Fruit fly (Drosophila melanogaster) whole organism, embryonic: ENCODE results near the gene Rpn10.

ENCODE experiments used
- CG10462 ChIP-seq: fragments of 200-800 bp; sonication (Bioruptor generic); optimal IDR thresholded peaks from 2 replicates; lab custom pipeline; 2016; ENCODE audit warnings: missing biosample characterization, missing genetic modification characterization
- CG10979 ChIP-seq: fragments of 200-800 bp; sonication (Bioruptor generic); optimal IDR thresholded peaks from 2 replicates; lab custom pipeline; 2018; ENCODE audit warnings: missing biosample characterization, mild to moderate bottlenecking, missing genetic modification characterization, moderate library complexity
- CG11456 ChIP-seq: fragments of 200-800 bp; sonication (Bioruptor generic); IDR thresholded peaks from 3 replicates; pipeline ENCODE4 v1.3.6; 2022; ENCODE audit warnings: missing biosample characterization, missing genetic modification characterization
- CG12391 ChIP-seq: fragments of 200-800 bp; sonication (Bioruptor generic); optimal IDR thresholded peaks from 3 replicates; lab custom pipeline; 2018; ENCODE audit warnings: missing biosample characterization, mild to moderate bottlenecking, missing genetic modification characterization, moderate library complexity
- CG12744 ChIP-seq: fragments of 200-800 bp; sonication (Bioruptor generic); optimal IDR thresholded peaks from 2 replicates; lab custom pipeline; 2016; ENCODE audit warnings: missing biosample characterization, missing genetic modification characterization
- CG14710 ChIP-seq: fragments of 200-800 bp; sonication (Bioruptor generic); optimal IDR thresholded peaks from 3 replicates; lab custom pipeline; 2019; ENCODE audit warnings: missing biosample characterization, mild to moderate bottlenecking, missing genetic modification characterization, moderate library complexity
- CG1603 ChIP-seq: fragments of 200-800 bp; sonication (Bioruptor generic); optimal IDR thresholded peaks from 2 replicates; lab custom pipeline; 2019; ENCODE audit warnings: missing biosample characterization, mild to moderate bottlenecking, missing genetic modification characterization, moderate library complexity
- CG17328 ChIP-seq: fragments of 200-800 bp; sonication (Bioruptor generic); IDR thresholded peaks from 2 replicates; pipeline ENCODE4 v1.3.6; 2022; ENCODE audit warnings: missing biosample characterization, missing genetic modification characterization
- CG17612 ChIP-seq: fragments of 200-800 bp; sonication (Bioruptor generic); IDR thresholded peaks from 2 replicates; pipeline ENCODE4 v1.3.6; 2022; ENCODE audit warnings: missing biosample characterization, missing genetic modification characterization
- CG18011 ChIP-seq: fragments of 200-800 bp; sonication (Bioruptor generic); optimal IDR thresholded peaks from 2 replicates; lab custom pipeline; 2017; ENCODE audit warnings: missing biosample characterization, missing genetic modification characterization, mild to moderate bottlenecking, moderate library complexity, missing genotype
- CG18476 ChIP-seq: fragments of 200-800 bp; sonication (Bioruptor generic); optimal IDR thresholded peaks from 2 replicates; lab custom pipeline; 2016; ENCODE audit warnings: missing biosample characterization, mild to moderate bottlenecking, missing genetic modification characterization
- CG2202 ChIP-seq: fragments of 200-800 bp; sonication (Bioruptor generic); optimal IDR thresholded peaks from 2 replicates; lab custom pipeline; 2018; ENCODE audit warnings: missing biosample characterization, mild to moderate bottlenecking, missing genetic modification characterization
- CG30403 ChIP-seq: fragments of 200-800 bp; sonication (Bioruptor generic); optimal IDR thresholded peaks from 3 replicates; lab custom pipeline; 2016; ENCODE audit warnings: missing biosample characterization, missing genetic modification characterization
- CG4617 ChIP-seq: fragments of 200-800 bp; sonication (Bioruptor generic); optimal IDR thresholded peaks from 3 replicates; lab custom pipeline; 2016; ENCODE audit warnings: missing biosample characterization, missing genetic modification characterization, borderline replicate concordance
- CG6254 ChIP-seq: fragments of 200-800 bp; sonication (Bioruptor generic); optimal IDR thresholded peaks from 3 replicates; lab custom pipeline; 2017; ENCODE audit warnings: mild to moderate bottlenecking, missing biosample characterization, missing genetic modification reagents, missing genetic modification characterization
- CG7372 ChIP-seq: fragments of 200-800 bp; sonication (Bioruptor generic); IDR thresholded peaks from 2 replicates; pipeline ENCODE4 v1.3.6; 2022; ENCODE audit warnings: missing biosample characterization, missing genetic modification characterization
- CG7745 ChIP-seq: fragments of 200-800 bp; sonication (Bioruptor generic); optimal IDR thresholded peaks from 2 replicates; lab custom pipeline; 2018; ENCODE audit warnings: missing biosample characterization, mild to moderate bottlenecking, missing genetic modification characterization, moderate library complexity
- Dek ChIP-seq: fragments of 200-800 bp; sonication (Bioruptor generic); optimal IDR thresholded peaks from 3 replicates; lab custom pipeline; 2019; ENCODE audit warnings: missing biosample characterization, mild to moderate bottlenecking, missing genetic modification characterization, moderate library complexity
- Dfd ChIP-seq, 2 experiments: fragments of >200 bp; optimal IDR thresholded peaks; 2 replicates each; lab custom pipeline; 2017; ENCODE audit warnings: missing biosample characterization in 2 of 2, missing genetic modification characterization in 2 of 2
- Dll ChIP-seq: fragments of 200-800 bp; sonication (Bioruptor generic); IDR thresholded peaks from 4 replicates; pipeline ENCODE4 v1.3.6; 2022; ENCODE audit warnings: missing biosample characterization, missing genetic modification characterization; ENCODE audit not compliant: partially characterized antibody
- ERR ChIP-seq: fragments of 200-800 bp; sonication (Bioruptor generic); optimal IDR thresholded peaks from 2 replicates; lab custom pipeline; 2016; ENCODE audit warnings: missing biosample characterization, missing genetic modification characterization
- Hmx ChIP-seq: fragments of 200-800 bp; sonication (Bioruptor generic); optimal IDR thresholded peaks from 2 replicates; lab custom pipeline; 2016; ENCODE audit warnings: missing biosample characterization, missing genetic modification characterization
- MBD-R2 ChIP-seq: fragments of 200-800 bp; sonication (Bioruptor generic); IDR thresholded peaks from 2 replicates; pipeline ENCODE4 v1.3.6; 2022; ENCODE audit warnings: missing biosample characterization, missing genetic modification characterization
- NFAT ChIP-seq: fragments of 200-800 bp; sonication (Bioruptor generic); IDR thresholded peaks from 2 replicates; pipeline ENCODE4 v1.3.6; 2022; ENCODE audit warnings: missing biosample characterization, missing genetic modification characterization
- NfI ChIP-seq: fragments of 200-800 bp; sonication (Bioruptor generic); optimal IDR thresholded peaks from 3 replicates; lab custom pipeline; 2018; ENCODE audit warnings: missing biosample characterization, mild to moderate bottlenecking, missing genetic modification characterization, moderate library complexity
- Ptx1 ChIP-seq: fragments of 200-800 bp; sonication (Bioruptor generic); IDR thresholded peaks from 2 replicates; pipeline ENCODE4 v1.3.6; 2022; ENCODE audit warnings: missing biosample characterization, missing genetic modification characterization
- Sox102F ChIP-seq: fragments of 200-800 bp; sonication (Bioruptor generic); optimal IDR thresholded peaks from 2 replicates; lab custom pipeline; 2018; ENCODE audit warnings: missing biosample characterization, mild to moderate bottlenecking, missing genetic modification characterization, moderate library complexity
- TFAM ChIP-seq: fragments of 200-800 bp; sonication (Bioruptor generic); optimal IDR thresholded peaks from 2 replicates; lab custom pipeline; 2017; ENCODE audit warnings: missing biosample characterization, missing genetic modification characterization, inconsistent platforms
- ab ChIP-seq: fragments of 200-800 bp; sonication (Bioruptor generic); optimal IDR thresholded peaks from 2 replicates; lab custom pipeline; 2016; ENCODE audit warnings: missing biosample characterization, missing genetic modification characterization
- ac ChIP-seq: fragments of 200-800 bp; sonication (Bioruptor generic); optimal IDR thresholded peaks from 3 replicates; lab custom pipeline; 2017; ENCODE audit warnings: missing biosample characterization, mild to moderate bottlenecking, missing genetic modification characterization
- aop ChIP-seq: fragments of 200-800 bp; sonication (Bioruptor generic); IDR thresholded peaks from 2 replicates; pipeline ENCODE4 v1.3.6; 2022; ENCODE audit warnings: missing biosample characterization, missing genetic modification characterization
- ash1 ChIP-seq: fragments of 200-800 bp; sonication (Bioruptor generic); optimal IDR thresholded peaks from 2 replicates; lab custom pipeline; 2018; ENCODE audit warnings: missing biosample characterization, mild to moderate bottlenecking, missing genetic modification characterization
- bab2 ChIP-seq: fragments of 200-800 bp; sonication (Bioruptor generic); optimal IDR thresholded peaks from 2 replicates; lab custom pipeline; 2016; ENCODE audit warnings: missing biosample characterization, missing genetic modification characterization
- bsh ChIP-seq, 2 experiments: fragments of 200-800 bp; sonication (Bioruptor generic); optimal IDR thresholded peaks; 2 replicates each; lab custom pipeline; 2017 to 2018; ENCODE audit warnings: mild to moderate bottlenecking in 2 of 2, missing biosample characterization in 2 of 2, missing genetic modification characterization in 2 of 2, moderate library complexity in 1 of 2
- ci ChIP-seq: fragments of 200-800 bp; sonication (Bioruptor generic); IDR thresholded peaks from 3 replicates; pipeline ENCODE4 v1.3.6; 2022; ENCODE audit warnings: missing biosample characterization, missing genetic modification characterization
- fd96Cb ChIP-seq: fragments of 200-800 bp; sonication (Bioruptor generic); optimal IDR thresholded peaks from 2 replicates; lab custom pipeline; 2018; ENCODE audit warnings: missing biosample characterization, mild to moderate bottlenecking, missing genetic modification characterization, moderate library complexity
- inv ChIP-seq: fragments of 200-800 bp; sonication (Bioruptor generic); IDR thresholded peaks from 2 replicates; pipeline ENCODE4 v1.3.6; 2022; ENCODE audit warnings: missing biosample characterization, missing genetic modification characterization; ENCODE audit not compliant: partially characterized antibody
- jing ChIP-seq: fragments of 200-800 bp; sonication (Bioruptor generic); optimal IDR thresholded peaks from 2 replicates; lab custom pipeline; 2018; ENCODE audit warnings: missing biosample characterization, mild to moderate bottlenecking, missing genetic modification characterization
- kay ChIP-seq: fragments of 200-800 bp; sonication (Bioruptor generic); optimal IDR thresholded peaks from 2 replicates; lab custom pipeline; 2016; ENCODE audit warnings: missing biosample characterization, missing genetic modification characterization
- klu ChIP-seq: fragments of 200-800 bp; sonication (Bioruptor generic); IDR thresholded peaks from 2 replicates; pipeline ENCODE4 v1.3.6; 2022; ENCODE audit warnings: missing biosample characterization, missing genetic modification characterization
- lbe ChIP-seq: fragments of 200-800 bp; sonication (Bioruptor generic); optimal IDR thresholded peaks from 2 replicates; lab custom pipeline; 2016; ENCODE audit warnings: missing biosample characterization, mild to moderate bottlenecking, missing genetic modification characterization
- lola ChIP-seq, 3 experiments: fragments of >200 bp in 2 of 3; fragments of 200-800 bp in 1 of 3; sonication (Bioruptor generic) in 1 of 3; optimal IDR thresholded peaks; 2 replicates each; lab custom pipeline; 2017 to 2019; ENCODE audit warnings: missing biosample characterization in 3 of 3, missing genetic modification characterization in 3 of 3, mild to moderate bottlenecking in 1 of 3, moderate library complexity in 1 of 3
- nau ChIP-seq: fragments of 200-800 bp; sonication (Bioruptor generic); optimal IDR thresholded peaks from 3 replicates; lab custom pipeline; 2017; ENCODE audit warnings: missing biosample characterization, mild to moderate bottlenecking, missing genetic modification characterization, missing genetic modification reagents
- row ChIP-seq: fragments of 200-800 bp; sonication (Bioruptor generic); IDR thresholded peaks from 3 replicates; pipeline ENCODE4 v1.3.6; 2022; ENCODE audit warnings: missing biosample characterization, missing genetic modification characterization
- shn ChIP-seq: fragments of 200-800 bp; sonication (Bioruptor generic); optimal IDR thresholded peaks from 3 replicates; lab custom pipeline; 2016; ENCODE audit warnings: missing biosample characterization, missing genetic modification characterization
- so ChIP-seq: fragments of 200-800 bp; sonication (Bioruptor generic); IDR thresholded peaks from 3 replicates; pipeline ENCODE4 v1.3.6; 2022; ENCODE audit warnings: missing biosample characterization, missing genetic modification characterization
- ssp ChIP-seq: fragments of 200-800 bp; sonication (Bioruptor generic); IDR thresholded peaks from 2 replicates; pipeline ENCODE4 v1.3.6; 2022; ENCODE audit warnings: missing biosample characterization, missing genetic modification characterization
- stwl ChIP-seq: fragments of 200-800 bp; sonication (Bioruptor generic); optimal IDR thresholded peaks from 3 replicates; lab custom pipeline; 2018; ENCODE audit warnings: missing biosample characterization, mild to moderate bottlenecking, missing genetic modification characterization, moderate library complexity
- tup ChIP-seq: fragments of 200-800 bp; sonication (Bioruptor generic); optimal IDR thresholded peaks from 2 replicates; lab custom pipeline; 2016; ENCODE audit warnings: missing biosample characterization, mild to moderate bottlenecking, missing genetic modification characterization, moderate library complexity

Rpn10 gene

dm6 chr3L:21523059-21523836 lies 13.6 kb upstream of the Rpn10 start, which contains the start of gene CG7611 (continued):
- TF ChIP-seq TFAM (GFP tag; lab: Kevin White, UChicago) (no peak), CG18476 (GFP tag; lab: Kevin White, UChicago) (no peak), bab2 (GFP tag; lab: Kevin White, UChicago) (no peak), ssp (GFP tag; lab: Robert Waterston, UW) (peak; percentile 46; the same call in 1 of the 2 replicates), ci (GFP tag; lab: Robert Waterston, UW) (no peak), CG14710 (tag; lab: Kevin White, UChicago) (peak; percentile 35), CG7745 (tag; lab: Kevin White, UChicago) (no peak), MBD-R2 (GFP tag; lab: Robert Waterston, UW) (peak; percentile 36), bsh (GFP tag; optimal IDR thresholded peaks at IDR 0.05; lab: Kevin White, UChicago) (no peak), klu (GFP tag; lab: Robert Waterston, UW) (no peak), CG6254 (GFP tag; lab: Kevin White, UChicago) (no peak), Hmx (GFP tag; lab: Kevin White, UChicago) (no peak), CG17328 (no peak), Dek (tag; lab: Kevin White, UChicago) (no peak), kay (GFP tag; lab: Kevin White, UChicago) (no peak), ERR (GFP tag; lab: Kevin White, UChicago) (no peak), NfI (GFP tag; lab: Kevin White, UChicago) (no peak), CG7372 (GFP tag; lab: Robert Waterston, UW) (no peak), Dfd (GFP tag; optimal IDR thresholded peaks at IDR 0.05; lab: Kevin White, UChicago) (no peak), CG10979 (tag; lab: Kevin White, UChicago) (no peak), nau (no peak), shn (GFP tag; lab: Kevin White, UChicago) (no peak), ab (GFP tag; lab: Kevin White, UChicago) (no peak), ash1 (no peak), CG30403 (GFP tag; lab: Kevin White, UChicago) (no peak), CG1603 (tag; lab: Kevin White, UChicago) (peak; percentile 29), so (no peak), inv (GFP tag; lab: Robert Waterston, UW) (no peak), CG12391 (tag; lab: Kevin White, UChicago) (no peak), ac (GFP tag; lab: Kevin White, UChicago) (no peak), tup (GFP tag; lab: Kevin White, UChicago) (no peak), aop (GFP tag; lab: Robert Waterston, UW) (no peak), lola (GFP tag; optimal IDR thresholded peaks at IDR 0.05; lab: Kevin White, UChicago) (no peak), fd96Cb (tag; lab: Kevin White, UChicago) (no peak), CG10462 (no peak), lbe (GFP tag; lab: Kevin White, UChicago) (peak; percentile 11), jing (GFP tag; lab: Kevin White, UChicago) (no peak), Ptx1 (GFP tag; lab: Robert Waterston, UW) (no peak), CG4617 (GFP tag; lab: Kevin White, UChicago) (peak; percentile 79), CG2202 (no peak), CG12744 (GFP tag; lab: Kevin White, UChicago) (no peak), CG11456 (GFP tag; lab: Robert Waterston, UW) (no peak), Sox102F (GFP tag; lab: Kevin White, UChicago) (no peak), CG18011 (GFP tag; lab: Kevin White, UChicago) (no peak), stwl (tag; lab: Kevin White, UChicago) (peak; percentile 57), CG17612 (GFP tag; lab: Robert Waterston, UW) (no peak), NFAT (GFP tag; lab: Robert Waterston, UW) (no peak), row (GFP tag; lab: Robert Waterston, UW) (no peak; the same call in 2 of the 3 replicates), Dll (GFP tag; lab: Robert Waterston, UW) (0 out of 4 replicates have a peak, but pooled peaks have one; percentile 44)
